Worm (Caenorhabditis elegans) whole organism, midembryonic: Measurements from ENCODE around the gene Y53F4B.10.
"Not testable (repeated sequence)": the region's sequence is repeated elsewhere in the genome, so short reads cannot be mapped to it uniquely, and the experiment has no call there.

Experiments used
- T22C8.4 ChIP-seq: fragments of 200-800 bp; sonication (Bioruptor generic); IDR thresholded peaks from 2 replicates; pipeline ENCODE4 v1.3.6; 2022; ENCODE audit warnings: missing genetic modification characterization, missing compliant biosample characterization
- cog-1 ChIP-seq: sonication (generic microtip); optimal IDR thresholded peaks from 2 replicates; lab custom pipeline; 2016; ENCODE audit warnings: missing genetic modification characterization, missing compliant biosample characterization
- flt-1 ChIP-seq: fragments of 200-800 bp; sonication (Bioruptor generic); IDR thresholded peaks from 2 replicates; pipeline ENCODE4 v1.3.6; 2022; ENCODE audit warnings: missing genetic modification characterization, missing compliant biosample characterization
- klf-2 ChIP-seq: fragments of 200-800 bp; sonication (Bioruptor generic); conservative IDR thresholded peaks from 2 replicates; pipeline ENCODE4 v1.3.6; 2022; ENCODE audit warnings: missing genetic modification reagents, missing genetic modification characterization, missing compliant biosample characterization
- med-1 ChIP-seq: sonication (generic microtip); optimal IDR thresholded peaks from 2 replicates; lab custom pipeline; 2017; ENCODE audit warnings: missing genetic modification characterization, mild to moderate bottlenecking, missing compliant biosample characterization, antibody characterized with exemption, missing genetic modification reagents; ENCODE audit not compliant: insufficient read depth
- ref-1 ChIP-seq: fragments of 200-800 bp; sonication (Bioruptor generic); conservative IDR thresholded peaks from 2 replicates; pipeline ENCODE4 v1.3.6; 2022; ENCODE audit warnings: missing genetic modification reagents, missing genetic modification characterization, missing compliant biosample characterization
- tab-1 ChIP-seq: fragments of 200-800 bp; sonication (Bioruptor generic); IDR thresholded peaks from 2 replicates; pipeline ENCODE4 v1.3.6; 2022; ENCODE audit warnings: missing genetic modification characterization, missing compliant biosample characterization
- ztf-23 ChIP-seq: fragments of 200-800 bp; sonication (Bioruptor generic); IDR thresholded peaks from 2 replicates; pipeline ENCODE4 v1.3.6; 2022; ENCODE audit warnings: missing genetic modification reagents, missing genetic modification characterization, missing compliant biosample characterization
- ztf-29 ChIP-seq: fragments of 200-800 bp; sonication (Bioruptor generic); IDR thresholded peaks from 2 replicates; pipeline ENCODE4 v1.3.6; 2022; ENCODE audit warnings: missing genetic modification reagents, missing genetic modification characterization, missing compliant biosample characterization

The Y53F4B.10 gene

DNA sequence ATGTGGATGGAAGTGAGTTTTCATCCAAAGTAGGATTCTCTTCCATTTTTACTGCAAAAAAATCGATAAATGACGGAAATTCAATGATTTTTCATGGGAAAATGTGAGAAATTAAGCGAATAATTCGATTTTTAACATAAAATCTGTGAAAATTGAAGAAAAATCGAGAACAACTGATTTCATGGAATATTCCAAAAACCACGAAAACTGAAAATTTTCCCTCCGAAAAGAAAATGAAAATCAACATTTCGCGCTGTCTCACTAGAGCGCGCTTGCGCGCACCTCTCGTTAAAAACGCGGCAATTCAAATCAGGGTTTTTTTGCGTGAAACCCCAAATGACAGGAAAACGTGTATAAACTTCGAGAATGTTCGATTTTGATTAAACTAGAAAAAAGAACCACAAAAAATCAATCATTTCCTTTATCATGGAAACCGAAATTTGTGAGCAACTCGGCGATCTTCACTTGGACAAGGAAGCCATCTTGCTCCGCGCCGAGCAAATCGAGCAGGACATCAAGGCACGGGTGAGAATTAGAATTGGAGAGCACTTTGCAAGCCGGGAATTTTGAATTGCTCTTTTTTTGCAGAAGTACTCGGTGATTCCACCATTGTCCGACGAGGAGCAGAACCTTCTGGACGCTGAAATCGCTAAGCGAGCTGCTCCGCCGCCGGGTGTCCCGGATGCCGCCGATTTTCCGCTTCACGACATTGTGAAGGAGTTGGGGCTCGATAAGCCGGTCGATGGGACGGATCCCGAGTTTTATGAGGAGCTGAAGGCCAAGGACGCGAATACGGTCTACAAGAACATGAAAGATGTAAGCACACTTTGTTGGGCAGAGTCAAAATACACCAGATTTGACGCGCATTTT is 7.3 kb upstream of the Y53F4B.10 start, which contains the start of the genes Y53F4B.9 and Y53F4B.11:
Y53F4B.9 (minus strand) TSS at position 51 of the 870 bp plus-strand sequence.
Y53F4B.11 (plus strand) TSS at position 383 of the 870 bp plus-strand sequence.
- TF ChIP-seq cog-1 (tag; lab: Kevin White, UChicago) (peak; percentile 4), flt-1 (no peak)

- TF ChIP-seq T22C8.4 (no peak), med-1 (GFP tag; lab: Kevin White, UChicago) (no peak), tab-1 (GFP tag; lab: Robert Waterston, UW) (no peak), klf-2 (GFP tag; lab: Robert Waterston, UW) (no peak)
Observed at ce11 chrII:15008481-15009057, 5.3 kb upstream of the Y53F4B.10 start.

DNA sequence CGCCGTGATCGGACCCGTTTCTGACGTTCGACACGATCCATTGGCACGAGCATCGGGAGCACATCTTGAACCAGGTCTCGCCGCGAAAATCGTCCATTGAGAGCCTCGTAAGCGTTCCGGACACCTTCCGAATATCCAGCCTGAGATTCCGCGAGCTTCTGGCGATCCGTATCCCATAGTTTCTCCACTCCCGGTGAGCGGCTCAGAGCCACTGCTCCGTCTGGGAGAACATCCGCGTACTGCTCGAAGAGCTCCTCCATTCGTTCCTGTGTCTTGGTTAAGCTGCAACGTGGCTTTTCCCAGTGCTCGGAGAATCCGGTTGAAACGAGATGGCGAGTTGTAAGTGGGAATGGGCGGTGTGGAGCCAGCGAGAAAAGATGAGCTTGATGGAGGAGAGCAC is 1.8 kb upstream of the Y53F4B.10 start:
- no peak for TF ChIP-seq flt-1
- no peak for TF ChIP-seq med-1 (GFP tag; lab: Kevin White, UChicago)
- no peak for TF ChIP-seq tab-1 (GFP tag; lab: Robert Waterston, UW)
- TF ChIP-seq klf-2 (GFP tag; lab: Robert Waterston, UW) = no peak
- no peak for TF ChIP-seq ztf-23
- TF ChIP-seq T22C8.4 = no peak
- TF ChIP-seq ztf-29 (GFP tag; lab: Robert Waterston, UW) = no peak
- no peak for TF ChIP-seq cog-1 (tag; lab: Kevin White, UChicago)
- no peak for TF ChIP-seq ref-1 (GFP tag; lab: Robert Waterston, UW)

- TF ChIP-seq ztf-29 (GFP tag; lab: Robert Waterston, UW) (no peak), T22C8.4 (no peak), ztf-23 (no peak), ref-1 (GFP tag; lab: Robert Waterston, UW) (no peak), med-1 (GFP tag; lab: Kevin White, UChicago) (no peak), klf-2 (GFP tag; lab: Robert Waterston, UW) (no peak), tab-1 (GFP tag; lab: Robert Waterston, UW) (no peak), flt-1 (no peak), cog-1 (tag; lab: Kevin White, UChicago) (no peak)
Observed at ce11 chrII:15004538-15004937, 1.2 kb upstream of the Y53F4B.10 start.

- not testable (repeated sequence) for TF ChIP-seq ztf-23; flt-1; tab-1 (GFP tag; lab: Robert Waterston, UW)
Observed at ce11 chrII:14992598-14992997, 10.7 kb downstream of the Y53F4B.10 start, which contains the start of gene Y53F4B.7. Y53F4B.7 (plus strand) TSS chrII:14992898.

- not testable (repeated sequence) for TF ChIP-seq T22C8.4, flt-1, ztf-23
Observed at ce11 chrII:14988171-14988570, 15.1 kb downstream of the Y53F4B.10 start, which contains the start of gene Y53F4B.43. Y53F4B.43 (plus strand) TSS chrII:14988471.

- TF ChIP-seq tab-1 (GFP tag; lab: Robert Waterston, UW) = no peak
Observed at ce11 chrII:14983909-14984308, 19.4 kb downstream of the Y53F4B.10 start, which contains the start of gene Y53F4B.5. Y53F4B.5 (minus strand) TSS chrII:14984009.

- TF ChIP-seq med-1 (GFP tag; lab: Kevin White, UChicago) (no peak), T22C8.4 (no peak), ref-1 (GFP tag; lab: Robert Waterston, UW) (no peak), tab-1 (GFP tag; lab: Robert Waterston, UW) (no peak), ztf-23 (no peak), klf-2 (GFP tag; lab: Robert Waterston, UW) (no peak)
Observed at ce11 chrII:14969320-14969950, 33.9 kb downstream of the Y53F4B.10 start, which contains the start of the genes pole-4, nsun-5 and metl-2. pole-4 (minus strand) TSS chrII:14969354. nsun-5 (plus strand) TSS chrII:14969617. metl-2 (plus strand) TSS chrII:14969900.

DNA sequence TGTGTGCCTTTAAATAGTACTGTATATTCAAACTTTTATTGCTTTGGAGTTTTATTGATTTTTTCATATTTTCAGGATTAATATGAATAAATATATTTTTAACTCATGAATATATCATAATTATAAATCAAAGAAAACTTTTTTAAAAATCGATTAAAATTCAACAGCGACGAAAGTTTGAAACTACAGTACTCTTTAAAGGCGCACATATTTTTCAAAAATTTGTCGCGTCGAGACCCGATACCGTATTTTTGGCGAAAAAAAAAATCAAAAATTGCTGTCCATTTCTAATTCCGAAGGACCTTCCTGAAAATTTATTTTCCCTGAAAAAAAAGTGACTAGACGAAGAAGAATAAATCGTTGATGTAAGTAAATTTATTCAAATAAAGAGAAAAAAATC is 35.0 kb downstream of the Y53F4B.10 start:
- TF ChIP-seq cog-1 (tag; lab: Kevin White, UChicago) (no peak), tab-1 (GFP tag; lab: Robert Waterston, UW) (no peak), ztf-23 (no peak), T22C8.4 (no peak)

DNA sequence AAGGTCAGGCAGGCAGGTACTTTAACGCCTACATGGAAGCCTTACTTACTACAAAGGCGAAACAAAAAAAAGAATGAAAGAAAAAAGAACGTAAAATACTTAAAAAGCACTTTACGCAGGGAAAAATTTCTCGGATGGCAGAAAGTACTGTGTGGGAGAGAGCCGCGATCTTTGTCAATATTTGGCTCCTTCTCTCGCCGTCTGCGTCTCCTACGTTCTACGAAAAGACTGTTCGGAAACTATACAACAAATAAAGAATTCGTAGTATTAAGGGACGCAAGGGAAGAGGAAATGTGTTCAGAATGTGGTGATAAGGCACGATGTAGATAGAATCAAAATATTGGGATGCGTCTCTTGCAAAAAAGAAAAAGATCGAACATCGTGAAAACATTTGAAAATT is 36.2 kb downstream of the Y53F4B.10 start:
- TF ChIP-seq klf-2 (GFP tag; lab: Robert Waterston, UW) (no peak), med-1 (GFP tag; lab: Kevin White, UChicago) (no peak), ztf-29 (GFP tag; lab: Robert Waterston, UW) (no peak), ztf-23 (no peak), T22C8.4 (no peak), tab-1 (GFP tag; lab: Robert Waterston, UW) (no peak), ref-1 (GFP tag; lab: Robert Waterston, UW) (no peak), cog-1 (tag; lab: Kevin White, UChicago) (no peak), flt-1 (no peak)
